Fruit fly (Drosophila melanogaster) whole organism, embryonic: Measurements from ENCODE around the gene CG9106.

Experiments used
- Antp ChIP-seq: fragments of 200-800 bp; sonication (Bioruptor generic); optimal IDR thresholded peaks from 3 replicates; lab custom pipeline; 2016; ENCODE audit warnings: missing biosample characterization, missing genetic modification characterization
- Asciz ChIP-seq: fragments of 200-800 bp; sonication (Bioruptor generic); optimal IDR thresholded peaks from 2 replicates; lab custom pipeline; 2017; ENCODE audit warnings: missing biosample characterization, mild to moderate bottlenecking, missing genetic modification characterization, missing genetic modification reagents
- B-H2 ChIP-seq: fragments of 200-800 bp; sonication (Bioruptor generic); optimal IDR thresholded peaks from 2 replicates; lab custom pipeline; 2018; ENCODE audit warnings: missing biosample characterization, mild to moderate bottlenecking, missing genetic modification characterization
- BEAF-32 ChIP-seq: fragments of 200-800 bp; sonication (Bioruptor generic); optimal IDR thresholded peaks from 3 replicates; lab custom pipeline; 2017; ENCODE audit warnings: missing biosample characterization, missing genetic modification characterization, mild to moderate bottlenecking, moderate library complexity, missing genetic modification reagents
- CG10959 ChIP-seq: fragments of 200-800 bp; sonication (Bioruptor generic); IDR thresholded peaks from 2 replicates; pipeline ENCODE4 v1.3.6; 2022; ENCODE audit warnings: missing biosample characterization, missing genetic modification characterization
- CG12219 ChIP-seq: fragments of 200-800 bp; sonication (Bioruptor generic); optimal IDR thresholded peaks from 3 replicates; lab custom pipeline; 2018; ENCODE audit warnings: missing biosample characterization, mild to moderate bottlenecking, missing genetic modification characterization
- CG12299 ChIP-seq: fragments of 200-800 bp; sonication (Bioruptor generic); optimal IDR thresholded peaks from 2 replicates; lab custom pipeline; 2018; ENCODE audit warnings: missing biosample characterization, mild to moderate bottlenecking, missing genetic modification characterization
- CG12391 ChIP-seq: fragments of 200-800 bp; sonication (Bioruptor generic); optimal IDR thresholded peaks from 3 replicates; lab custom pipeline; 2018; ENCODE audit warnings: missing biosample characterization, mild to moderate bottlenecking, missing genetic modification characterization, moderate library complexity
- CG12942 ChIP-seq: fragments of 200-800 bp; sonication (Bioruptor generic); optimal IDR thresholded peaks from 3 replicates; lab custom pipeline; 2016; ENCODE audit warnings: missing biosample characterization, missing genetic modification characterization
- CG13894 ChIP-seq: fragments of 200-800 bp; sonication (Bioruptor generic); optimal IDR thresholded peaks from 3 replicates; lab custom pipeline; 2018; ENCODE audit warnings: missing biosample characterization, mild to moderate bottlenecking, missing genetic modification characterization, moderate library complexity
- CG1529 ChIP-seq: fragments of 200-800 bp; sonication (Bioruptor generic); optimal IDR thresholded peaks from 3 replicates; lab custom pipeline; 2018; ENCODE audit warnings: missing biosample characterization, missing genetic modification characterization
- CG15696 ChIP-seq: fragments of 200-800 bp; sonication (Bioruptor generic); optimal IDR thresholded peaks from 2 replicates; lab custom pipeline; 2019; ENCODE audit warnings: missing biosample characterization, mild to moderate bottlenecking, missing genetic modification characterization, moderate library complexity
- CG16813 ChIP-seq: fragments of 200-800 bp; sonication (Bioruptor generic); IDR thresholded peaks from 3 replicates; pipeline ENCODE4 v1.3.6; 2022; ENCODE audit warnings: missing biosample characterization, missing genetic modification characterization; ENCODE audit not compliant: partially characterized antibody
- CG16863 ChIP-seq: fragments of 200-800 bp; sonication (Bioruptor generic); optimal IDR thresholded peaks from 3 replicates; lab custom pipeline; 2016; ENCODE audit warnings: missing biosample characterization, missing genetic modification characterization
- CG17612 ChIP-seq: fragments of 200-800 bp; sonication (Bioruptor generic); IDR thresholded peaks from 2 replicates; pipeline ENCODE4 v1.3.6; 2022; ENCODE audit warnings: missing biosample characterization, missing genetic modification characterization
- CG17802 ChIP-seq: fragments of 200-800 bp; sonication (Bioruptor generic); optimal IDR thresholded peaks from 2 replicates; lab custom pipeline; 2018; ENCODE audit warnings: missing biosample characterization, mild to moderate bottlenecking, missing genetic modification characterization, moderate library complexity
- CG3838 ChIP-seq: fragments of 200-800 bp; sonication (Bioruptor generic); optimal IDR thresholded peaks from 3 replicates; lab custom pipeline; 2016; ENCODE audit warnings: missing biosample characterization, missing genetic modification characterization
- CG4328 ChIP-seq: fragments of 200-800 bp; sonication (Bioruptor generic); optimal IDR thresholded peaks from 3 replicates; lab custom pipeline; 2017; ENCODE audit warnings: missing biosample characterization, missing genetic modification reagents, missing genetic modification characterization
- CG4404 ChIP-seq: fragments of 200-800 bp; sonication (Bioruptor generic); IDR thresholded peaks from 2 replicates; pipeline ENCODE4 v1.3.6; 2022; ENCODE audit warnings: missing biosample characterization, missing genetic modification characterization
- CG4854 ChIP-seq: fragments of 200-800 bp; sonication (Bioruptor generic); optimal IDR thresholded peaks from 2 replicates; lab custom pipeline; 2016; ENCODE audit warnings: missing biosample characterization, missing genetic modification characterization, inconsistent platforms
- CG7271 ChIP-seq: fragments of 200-800 bp; sonication (Bioruptor generic); optimal IDR thresholded peaks from 2 replicates; lab custom pipeline; 2018; ENCODE audit warnings: missing biosample characterization, mild to moderate bottlenecking, missing genetic modification characterization, moderate library complexity
- Drgx ChIP-seq: fragments of 200-800 bp; sonication (Bioruptor generic); IDR thresholded peaks from 2 replicates; pipeline ENCODE4 v1.3.6; 2022; ENCODE audit warnings: missing biosample characterization, missing genetic modification characterization
- Eip74EF ChIP-seq, 2 experiments: fragments of 200-800 bp in 1 of 2; fragments of >200 bp in 1 of 2; sonication (Bioruptor generic) in 1 of 2; optimal IDR thresholded peaks; 2 replicates each; lab custom pipeline; 2017 to 2019; ENCODE audit warnings: missing biosample characterization in 2 of 2, missing genetic modification characterization in 2 of 2, mild to moderate bottlenecking in 1 of 2, moderate library complexity in 1 of 2
- Ets65A ChIP-seq: fragments of 200-800 bp; sonication (Bioruptor generic); peaks from one replicate; lab custom pipeline; 2016; ENCODE audit warnings: missing biosample characterization, missing genetic modification characterization
- Hmr ChIP-seq: fragments of 200-800 bp; sonication (Bioruptor generic); optimal IDR thresholded peaks from 3 replicates; lab custom pipeline; 2017; ENCODE audit warnings: mild to moderate bottlenecking, missing biosample characterization, missing genetic modification reagents, missing genetic modification characterization
- Mrtf ChIP-seq: fragments of 200-800 bp; sonication (Bioruptor generic); IDR thresholded peaks from 3 replicates; pipeline ENCODE4 v1.3.6; 2022; ENCODE audit warnings: missing biosample characterization, missing genetic modification characterization
- Rfx ChIP-seq: fragments of 200-800 bp; sonication (Bioruptor generic); IDR thresholded peaks from 2 replicates; pipeline ENCODE4 v1.3.6; 2022; ENCODE audit warnings: missing biosample characterization, missing genetic modification characterization
- Sin3A ChIP-seq: fragments of >200 bp; optimal IDR thresholded peaks from 2 replicates; lab custom pipeline; 2018
- Spps ChIP-seq: fragments of 200-800 bp; sonication (Bioruptor generic); optimal IDR thresholded peaks from 2 replicates; lab custom pipeline; 2018; ENCODE audit warnings: missing biosample characterization, mild to moderate bottlenecking, missing genetic modification characterization
- Sry-β ChIP-seq: fragments of 200-800 bp; sonication (Bioruptor generic); optimal IDR thresholded peaks from 2 replicates; lab custom pipeline; 2018; ENCODE audit warnings: missing biosample characterization, mild to moderate bottlenecking, missing genetic modification characterization, moderate library complexity
- Vsx1 ChIP-seq: fragments of 200-800 bp; sonication (Bioruptor generic); optimal IDR thresholded peaks from 2 replicates; lab custom pipeline; 2017; ENCODE audit warnings: missing biosample characterization, mild to moderate bottlenecking, missing genetic modification characterization, missing genetic modification reagents
- dimm ChIP-seq: fragments of 200-800 bp; sonication (Bioruptor generic); IDR thresholded peaks from 2 replicates; pipeline ENCODE4 v1.3.6; 2022; ENCODE audit warnings: missing biosample characterization, missing genetic modification characterization
- fd64A ChIP-seq: fragments of 200-800 bp; sonication (Bioruptor generic); optimal IDR thresholded peaks from 3 replicates; lab custom pipeline; 2018; ENCODE audit warnings: missing biosample characterization, mild to moderate bottlenecking, missing genetic modification characterization
- gcm ChIP-seq: fragments of 200-800 bp; sonication (Bioruptor generic); optimal IDR thresholded peaks from 2 replicates; lab custom pipeline; 2019; ENCODE audit warnings: missing biosample characterization, mild to moderate bottlenecking, missing genetic modification characterization, moderate library complexity
- hth ChIP-seq: fragments of >200 bp; optimal IDR thresholded peaks from 2 replicates; lab custom pipeline; 2017; ENCODE audit warnings: inconsistent platforms
- ind ChIP-seq: fragments of 200-800 bp; sonication (Bioruptor generic); optimal IDR thresholded peaks from 3 replicates; lab custom pipeline; 2016; ENCODE audit warnings: missing biosample characterization, missing genetic modification characterization
- lilli ChIP-seq: fragments of 200-800 bp; sonication (Bioruptor generic); optimal IDR thresholded peaks from 3 replicates; lab custom pipeline; 2016; ENCODE audit warnings: missing biosample characterization, missing genetic modification characterization
- maf-S ChIP-seq: fragments of 200-800 bp; sonication (Bioruptor generic); optimal IDR thresholded peaks from 2 replicates; lab custom pipeline; 2016; ENCODE audit warnings: missing biosample characterization, missing genetic modification characterization
- pum ChIP-seq: fragments of 200-800 bp; sonication (Bioruptor generic); optimal IDR thresholded peaks from 2 replicates; lab custom pipeline; 2016; ENCODE audit warnings: missing biosample characterization, missing genetic modification characterization
- rib ChIP-seq: fragments of 200-800 bp; sonication (Bioruptor generic); IDR thresholded peaks from 2 replicates; pipeline ENCODE4 v1.3.6; 2022; ENCODE audit warnings: missing biosample characterization, missing genetic modification characterization
- sima ChIP-seq: fragments of 200-800 bp; sonication (Bioruptor generic); optimal IDR thresholded peaks from 2 replicates; lab custom pipeline; 2016; ENCODE audit warnings: missing biosample characterization, missing genetic modification characterization
- sisA ChIP-seq: fragments of 200-800 bp; sonication (Bioruptor generic); IDR thresholded peaks from 2 replicates; pipeline ENCODE4 v1.3.6; 2022; ENCODE audit warnings: missing biosample characterization, missing genetic modification characterization
- tio ChIP-seq: fragments of 200-800 bp; sonication (Bioruptor generic); optimal IDR thresholded peaks from 2 replicates; lab custom pipeline; 2017; ENCODE audit warnings: missing biosample characterization, missing genetic modification characterization, inconsistent platforms
- ttk ChIP-seq: fragments of 200-800 bp; sonication (Bioruptor generic); IDR thresholded peaks from 2 replicates; pipeline ENCODE4 v2.1.2; 2022; ENCODE audit warnings: missing biosample characterization, missing genetic modification characterization
- twi ChIP-seq: fragments of 200-800 bp; optimal IDR thresholded peaks from 2 replicates; lab custom pipeline; 2019; ENCODE audit warnings: missing biosample characterization, mild to moderate bottlenecking, missing genetic modification characterization, moderate library complexity
- zen2 ChIP-seq: fragments of 200-800 bp; sonication (Bioruptor generic); IDR thresholded peaks from 3 replicates; pipeline ENCODE4 v1.3.6; 2022; ENCODE audit warnings: missing biosample characterization, missing genetic modification characterization; ENCODE audit not compliant: partially characterized antibody

The CG9106 gene

dm6 chrX:15299927-15300740 lies 27.9 kb upstream of the CG9106 start (continued):
- TF ChIP-seq twi (tag; lab: Kevin White, UChicago) (no peak), CG15696 (no peak), CG16813 (GFP tag; lab: Robert Waterston, UW) (no peak), sisA (no peak)
- TF ChIP-seq, all 482 proteins: peak for 12

- TF ChIP-seq CG12219 (GFP tag; lab: Kevin White, UChicago) (peak; percentile 95), CG4404 (GFP tag; lab: Robert Waterston, UW) (peak; percentile 94), Sin3A (lab: Kevin White, UChicago) (no peak), Eip74EF (GFP tag; optimal IDR thresholded peaks at IDR 0.05; lab: Kevin White, UChicago) (peak in 1 of 2 experiments; percentile 98), CG13894 (peak; percentile 95), CG12299 (peak; percentile 94), fd64A (peak; percentile 87), gcm (GFP tag; lab: Kevin White, UChicago) (peak; percentile 96), Drgx (GFP tag; lab: Robert Waterston, UW) (peak; percentile 95), ind (GFP tag; lab: Kevin White, UChicago) (peak; percentile 98), sima (GFP tag; lab: Kevin White, UChicago) (peak; percentile 39), zen2 (peak; percentile 39; the same call in 2 of the 3 replicates), dimm (peak; percentile 89), CG17802 (tag; lab: Kevin White, UChicago) (peak; percentile 82), Vsx1 (peak; percentile 94), Antp (GFP tag; lab: Kevin White, UChicago) (peak; percentile 48), Ets65A (GFP tag; lab: Kevin White, UChicago) (peak; percentile 95), tio (GFP tag; lab: Kevin White, UChicago) (peak; percentile 97), CG3838 (GFP tag; lab: Kevin White, UChicago) (peak; percentile 62), CG4328 (peak; percentile 97), CG10959 (peak; percentile 68), Mrtf (GFP tag; lab: Robert Waterston, UW) (peak; percentile 93), CG12942 (peak; percentile 95), Spps (tag; lab: Kevin White, UChicago) (peak; percentile 89), hth (lab: Kevin White, UChicago) (no peak), Hmr (GFP tag; lab: Kevin White, UChicago) (peak; percentile 99), CG1529 (GFP tag; lab: Kevin White, UChicago) (peak; percentile 96), CG7271 (tag; lab: Kevin White, UChicago) (peak; percentile 74), ttk (peak; percentile 97), BEAF-32 (GFP tag; lab: Kevin White, UChicago) (peak; percentile 35), rib (peak; percentile 95), Sry-β (peak; percentile 49), pum (GFP tag; lab: Kevin White, UChicago) (peak; percentile 55), Rfx (peak; percentile 98), CG4854 (GFP tag; lab: Kevin White, UChicago) (peak; percentile 81), CG16863 (peak; percentile 46), CG17612 (GFP tag; lab: Robert Waterston, UW) (peak; percentile 84), B-H2 (GFP tag; lab: Kevin White, UChicago) (peak; percentile 92), lilli (GFP tag; lab: Kevin White, UChicago) (peak; percentile 92), Asciz (GFP tag; lab: Kevin White, UChicago) (peak; percentile 98), maf-S (GFP tag; lab: Kevin White, UChicago) (peak; percentile 64), CG12391 (peak; percentile 98)
These were observed 26.3 kb upstream of the CG9106 start for dm6 chrX:15298298-15299069.
